Fruit fly (Drosophila melanogaster) whole organism, wandering third instar larva: Measurements from ENCODE around the gene CG34324.

Experiments used
- Abd-B ChIP-seq: fragments of >200 bp; optimal IDR thresholded peaks from 2 replicates; lab custom pipeline; 2017; ENCODE audit warnings: missing biosample characterization, missing genetic modification characterization
- CG32264 ChIP-seq: fragments of 200-800 bp; sonication (Bioruptor generic); optimal IDR thresholded peaks from 2 replicates; lab custom pipeline; 2016; ENCODE audit warnings: missing biosample characterization, missing genetic modification characterization
- CrebA ChIP-seq: fragments of 200-800 bp; sonication (Bioruptor generic); optimal IDR thresholded peaks from 2 replicates; lab custom pipeline; 2016; ENCODE audit warnings: missing biosample characterization, mild to moderate bottlenecking, missing genetic modification characterization, borderline replicate concordance
- Dfd ChIP-seq: fragments of >200 bp; optimal IDR thresholded peaks from 2 replicates; lab custom pipeline; 2017; ENCODE audit warnings: missing biosample characterization, missing genetic modification characterization
- Dif ChIP-seq: fragments of 200-275, 200-300 bp; sonication (Bioruptor generic); optimal IDR thresholded peaks from 2 replicates; lab custom pipeline; 2018; ENCODE audit warnings: missing biosample characterization, missing genetic modification characterization; ENCODE audit not compliant: partially characterized antibody
- GATAd ChIP-seq: sonication (Bioruptor generic); optimal IDR thresholded peaks from 2 replicates; lab custom pipeline; 2016; ENCODE audit warnings: missing biosample characterization, missing genetic modification characterization
- HLH106 ChIP-seq: fragments of 200-800 bp; optimal IDR thresholded peaks from 3 replicates; lab custom pipeline; 2019; ENCODE audit warnings: missing biosample characterization, mild to moderate bottlenecking, missing genetic modification characterization, moderate library complexity
- Hnf4 ChIP-seq: fragments of 200-800 bp; sonication (Bioruptor generic); optimal IDR thresholded peaks from 2 replicates; lab custom pipeline; 2016; ENCODE audit warnings: missing biosample characterization, mild to moderate bottlenecking, missing genetic modification characterization
- Hr78 ChIP-seq: fragments of >200 bp; optimal IDR thresholded peaks from 2 replicates; lab custom pipeline; 2017; ENCODE audit warnings: missing biosample characterization, missing genetic modification characterization
- Hr83 ChIP-seq: fragments of 200-300 bp; sonication (Bioruptor generic); optimal IDR thresholded peaks from 2 replicates; lab custom pipeline; 2016; ENCODE audit warnings: missing biosample characterization, mild to moderate bottlenecking, missing genetic modification characterization, moderate library complexity; ENCODE audit not compliant: poor library complexity, severe bottlenecking
- Jra ChIP-seq: sonication (Bioruptor generic); optimal IDR thresholded peaks from 2 replicates; lab custom pipeline; 2016; ENCODE audit warnings: missing biosample characterization, missing genetic modification characterization
- Mio ChIP-seq: sonication (Bioruptor generic); optimal IDR thresholded peaks from 2 replicates; lab custom pipeline; 2016; ENCODE audit warnings: missing biosample characterization, missing genetic modification characterization
- Myc ChIP-seq: fragments of >200 bp; optimal IDR thresholded peaks from 2 replicates; lab custom pipeline; 2017
- N ChIP-seq: fragments of >200 bp; optimal IDR thresholded peaks from 2 replicates; lab custom pipeline; 2018; ENCODE audit warnings: missing biosample characterization, missing external identifiers, missing genetic modification characterization
- Rel ChIP-seq, 2 experiments: fragments of 200-800 bp; sonication (Bioruptor generic) in 1 of 2; optimal IDR thresholded peaks; 2 replicates in 1 of 2; 3 replicates in 1 of 2; lab custom pipeline; 2016 to 2019; ENCODE audit warnings: mild to moderate bottlenecking in 2 of 2, missing biosample characterization in 2 of 2, missing genetic modification characterization in 2 of 2, moderate library complexity in 1 of 2
- Sp1 ChIP-seq: fragments of 200-800 bp; sonication (Bioruptor generic); optimal IDR thresholded peaks from 3 replicates; lab custom pipeline; 2019; ENCODE audit warnings: missing biosample characterization, mild to moderate bottlenecking, missing genetic modification characterization, moderate library complexity
- Vsx2 ChIP-seq: fragments of 200-300, 225-300 bp; sonication (Bioruptor generic); optimal IDR thresholded peaks from 2 replicates; lab custom pipeline; 2018; ENCODE audit warnings: missing biosample characterization, missing genetic modification characterization; ENCODE audit not compliant: partially characterized antibody
- br ChIP-seq: fragments of 200-800 bp; sonication (Bioruptor generic); optimal IDR thresholded peaks from 2 replicates; lab custom pipeline; 2016; ENCODE audit warnings: missing biosample characterization, missing genetic modification characterization
- brk ChIP-seq: fragments of 200-800 bp; sonication (Bioruptor generic); optimal IDR thresholded peaks from 2 replicates; lab custom pipeline; 2016; ENCODE audit warnings: missing biosample characterization, mild to moderate bottlenecking, missing genetic modification characterization
- dl ChIP-seq, 2 experiments: fragments of 175-275, 200-275 bp in 1 of 2; fragments of 200-275 bp in 1 of 2; sonication (Bioruptor generic); optimal IDR thresholded peaks; lab custom pipeline; 2018; ENCODE audit warnings: mild to moderate bottlenecking in 2 of 2, missing biosample characterization in 2 of 2, missing genetic modification characterization in 2 of 2, moderate library complexity in 2 of 2; ENCODE audit not compliant: partially characterized antibody in 2 of 2, insufficient read depth in 1 of 2
- dsf ChIP-seq: sonication (Bioruptor generic); optimal IDR thresholded peaks from 2 replicates; lab custom pipeline; 2016; ENCODE audit warnings: missing biosample characterization, missing genetic modification characterization, borderline replicate concordance
- ey ChIP-seq: fragments of 200-800 bp; sonication (Bioruptor generic); optimal IDR thresholded peaks from 2 replicates; lab custom pipeline; 2016; ENCODE audit warnings: missing biosample characterization, missing genetic modification characterization
- fru ChIP-seq: fragments of 200-800 bp; sonication (Bioruptor generic); optimal IDR thresholded peaks from 3 replicates; lab custom pipeline; 2016; ENCODE audit warnings: missing biosample characterization, mild to moderate bottlenecking, missing genetic modification characterization
- h ChIP-seq: fragments of 200-800 bp; sonication (Bioruptor generic); optimal IDR thresholded peaks from 3 replicates; lab custom pipeline; 2016; ENCODE audit warnings: missing biosample characterization, mild to moderate bottlenecking, missing genetic modification characterization
- jim ChIP-seq: fragments of 175-275, 200-325 bp; sonication (Bioruptor generic); optimal IDR thresholded peaks from 2 replicates; lab custom pipeline; 2016; ENCODE audit warnings: missing biosample characterization, mild to moderate bottlenecking, missing genetic modification characterization
- lola ChIP-seq: fragments of >200 bp; optimal IDR thresholded peaks from 2 replicates; lab custom pipeline; 2017; ENCODE audit warnings: missing biosample characterization, missing genetic modification characterization
- pan ChIP-seq: fragments of >200 bp; optimal IDR thresholded peaks from 2 replicates; lab custom pipeline; 2017
- psq ChIP-seq: fragments of 200-800 bp; sonication (Bioruptor generic); optimal IDR thresholded peaks from 3 replicates; lab custom pipeline; 2017; ENCODE audit warnings: missing biosample characterization, mild to moderate bottlenecking, missing genetic modification characterization, moderate library complexity
- rgr ChIP-seq: fragments of 200-800 bp; sonication (Bioruptor generic); optimal IDR thresholded peaks from 3 replicates; lab custom pipeline; 2016; ENCODE audit warnings: missing biosample characterization, mild to moderate bottlenecking, missing genetic modification characterization
- sage ChIP-seq: fragments of 200-800 bp; sonication (Bioruptor generic); optimal IDR thresholded peaks from 2 replicates; lab custom pipeline; 2016; ENCODE audit warnings: missing biosample characterization, mild to moderate bottlenecking, missing genetic modification characterization
- sv ChIP-seq: fragments of 200-800 bp; sonication (Bioruptor generic); optimal IDR thresholded peaks from 3 replicates; lab custom pipeline; 2016; ENCODE audit warnings: missing biosample characterization, missing genetic modification characterization
- tai ChIP-seq: sonication (Bioruptor generic); optimal IDR thresholded peaks from 2 replicates; lab custom pipeline; 2016; ENCODE audit warnings: missing biosample characterization, missing genetic modification characterization
- usp ChIP-seq: fragments of >200 bp; optimal IDR thresholded peaks from 2 replicates; lab custom pipeline; 2017; ENCODE audit warnings: missing biosample characterization, missing genetic modification characterization
- woc ChIP-seq: sonication (Bioruptor generic); optimal IDR thresholded peaks from 2 replicates; lab custom pipeline; 2016; ENCODE audit warnings: missing biosample characterization, mild to moderate bottlenecking, missing genetic modification characterization

The CG34324 gene

DNA sequence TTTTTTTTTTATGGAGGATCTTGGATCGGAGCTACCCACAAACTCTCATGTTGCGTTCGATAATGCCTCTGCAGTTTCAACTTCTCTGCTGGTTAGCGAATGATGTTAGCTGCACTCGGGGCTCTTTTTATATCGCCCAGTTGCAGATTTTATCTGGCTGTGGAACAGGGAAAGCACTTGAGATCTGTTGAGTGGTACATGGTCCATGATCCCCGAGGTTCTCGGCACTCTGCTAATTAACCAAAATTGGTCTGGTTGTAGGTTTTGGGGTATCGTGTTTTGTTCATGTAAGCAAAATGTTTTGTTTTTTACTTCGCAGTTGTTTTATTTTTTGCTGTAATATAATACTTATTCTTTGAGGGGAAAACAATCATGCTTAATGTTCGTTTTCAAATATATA, at the start of gene CG34324:
TSS of gene CG34324 (minus strand) at position 101 of the 400 bp plus-strand sequence.
- no peak for TF ChIP-seq Vsx2 (GFP tag; lab: Kevin White, UChicago)
- no peak for TF ChIP-seq psq (GFP tag; lab: Kevin White, UChicago)
- no peak for TF ChIP-seq woc (GFP tag; lab: Kevin White, UChicago)
- TF ChIP-seq tai: no peak
- no peak for TF ChIP-seq sage
- no peak for TF ChIP-seq h (GFP tag; lab: Kevin White, UChicago)
- TF ChIP-seq Hnf4 (GFP tag; lab: Kevin White, UChicago): no peak
- TF ChIP-seq GATAd: no peak

DNA sequence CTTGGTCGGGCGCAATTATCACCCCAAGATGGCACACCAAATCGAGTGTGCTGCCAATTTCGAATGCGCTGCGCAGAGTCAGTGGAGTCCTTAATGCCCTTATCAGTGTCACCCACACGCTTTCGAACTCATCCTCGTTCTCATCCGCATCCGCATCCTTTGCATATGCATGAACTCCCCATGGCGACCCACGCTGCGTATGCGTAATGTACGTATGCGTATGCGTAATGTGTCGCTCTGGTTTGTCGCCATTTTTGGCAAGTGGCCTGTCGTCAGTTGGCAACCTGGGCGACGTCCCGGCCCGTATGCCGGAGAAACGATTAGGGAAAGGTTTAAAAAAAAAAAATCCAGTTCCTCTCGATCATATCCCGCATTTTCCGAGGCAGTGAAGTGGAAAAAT, 21.5 kb upstream of the CG34324 start:
- TF ChIP-seq dl (GFP tag; optimal IDR thresholded peaks at IDR 0.05; lab: Kevin White, UChicago; ENCODE audit: insufficient read depth in 1 of 2, partially characterized antibody in 2 of 2) (no peak), psq (GFP tag; lab: Kevin White, UChicago) (no peak), GATAd (no peak), woc (GFP tag; lab: Kevin White, UChicago) (no peak), Mio (GFP tag; lab: Kevin White, UChicago) (no peak), Abd-B (GFP tag; lab: Kevin White, UChicago) (no peak), N (no peak), jim (GFP tag; lab: Kevin White, UChicago) (no peak), tai (no peak), pan (lab: Kevin White, UChicago) (no peak), Vsx2 (GFP tag; lab: Kevin White, UChicago) (no peak), usp (GFP tag; lab: Kevin White, UChicago) (no peak), CrebA (GFP tag; lab: Kevin White, UChicago) (no peak), Hnf4 (GFP tag; lab: Kevin White, UChicago) (no peak), fru (GFP tag; lab: Kevin White, UChicago) (no peak), Jra (GFP tag; lab: Kevin White, UChicago) (no peak), Hr78 (no peak)

DNA sequence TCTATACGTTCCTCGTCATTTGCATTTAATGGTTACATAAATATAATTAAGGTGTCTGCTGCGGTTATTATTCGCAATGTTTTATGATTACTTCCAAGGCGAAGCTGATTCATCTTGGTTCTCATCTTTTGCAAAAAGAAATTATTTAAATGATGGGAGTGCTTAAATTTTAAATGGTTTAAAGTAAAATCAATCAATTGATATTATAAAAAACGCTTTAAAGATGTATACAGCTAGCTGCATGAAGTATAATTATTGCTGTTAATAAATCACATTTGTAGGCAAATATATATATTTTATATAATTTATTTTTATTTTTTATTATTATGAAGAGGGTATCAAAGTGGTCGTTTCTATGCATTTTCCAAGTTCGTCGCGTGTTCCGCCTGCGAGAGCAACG, 6.7 kb downstream of the CG34324 start:
- TF ChIP-seq Dfd (GFP tag; lab: Kevin White, UChicago) (no peak), woc (GFP tag; lab: Kevin White, UChicago) (no peak), rgr (GFP tag; lab: Kevin White, UChicago) (no peak), CrebA (GFP tag; lab: Kevin White, UChicago) (no peak), lola (no peak), HLH106 (no peak), psq (GFP tag; lab: Kevin White, UChicago) (no peak), Hr78 (no peak), Sp1 (no peak), brk (GFP tag; lab: Kevin White, UChicago) (no peak), Jra (GFP tag; lab: Kevin White, UChicago) (no peak), dl (GFP tag; optimal IDR thresholded peaks at IDR 0.05; lab: Kevin White, UChicago; ENCODE audit: insufficient read depth in 1 of 2, partially characterized antibody in 2 of 2) (no peak), h (GFP tag; lab: Kevin White, UChicago) (no peak), CG32264 (no peak)

DNA sequence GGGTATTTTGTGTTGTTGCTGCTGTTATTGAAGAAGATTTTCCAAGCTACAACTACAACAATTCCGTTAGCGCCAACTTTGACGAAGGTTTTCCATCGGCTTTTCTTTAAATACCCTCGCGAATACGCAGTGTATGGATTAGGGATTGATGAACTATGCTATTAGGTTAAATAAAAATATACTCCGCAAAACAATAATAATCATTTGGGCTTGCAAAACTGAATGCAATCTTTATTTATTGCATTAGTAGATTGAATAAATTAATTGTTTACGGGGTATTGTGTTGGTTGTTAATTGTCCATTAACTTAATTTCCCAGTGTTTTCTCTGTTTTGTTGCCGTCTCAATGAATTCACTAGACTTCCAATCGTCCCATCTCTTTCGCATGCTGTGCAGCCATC, 10.0 kb downstream of the CG34324 start:
- TF ChIP-seq Rel (GFP tag; optimal IDR thresholded peaks at IDR 0.05; lab: Kevin White, UChicago) (no peak), Rel (tag; optimal IDR thresholded peaks at IDR 0.05; lab: Kevin White, UChicago) (no peak), lola (no peak), Myc (lab: Kevin White, UChicago) (no peak), pan (lab: Kevin White, UChicago) (no peak), sv (no peak), usp (GFP tag; lab: Kevin White, UChicago) (no peak), Dif (GFP tag; lab: Kevin White, UChicago) (no peak), Vsx2 (GFP tag; lab: Kevin White, UChicago) (no peak), rgr (GFP tag; lab: Kevin White, UChicago) (no peak), br (GFP tag; lab: Kevin White, UChicago) (no peak)
- TF ChIP-seq, all 38 proteins: peak for 0

DNA sequence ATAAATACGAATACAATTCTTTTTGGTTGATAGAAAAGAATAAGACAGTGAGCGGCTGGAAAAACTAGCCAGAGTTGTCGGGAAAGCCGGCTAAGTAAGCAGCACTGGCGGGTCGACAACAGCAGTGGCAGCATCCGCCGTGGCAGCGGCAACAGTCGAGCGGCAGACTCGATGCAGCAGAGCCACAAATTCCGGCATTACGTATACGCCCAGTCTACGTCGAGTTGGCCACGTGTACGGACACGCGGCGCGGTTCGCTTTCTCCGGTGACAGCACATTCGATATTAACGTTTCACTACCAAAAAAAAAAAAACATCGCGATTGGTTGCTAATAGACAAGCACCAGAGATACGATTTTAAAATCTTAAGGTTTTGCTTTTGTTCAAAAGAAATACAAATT, 11.8 kb downstream of the CG34324 start, which contains the start of gene Neto:
TSS of gene Neto (plus strand) at position 209 of the 400 bp plus-strand sequence.
- TF ChIP-seq ey (GFP tag; lab: Kevin White, UChicago) (no peak), dsf (GFP tag; lab: Kevin White, UChicago) (no peak), Mio (GFP tag; lab: Kevin White, UChicago) (no peak), Jra (GFP tag; lab: Kevin White, UChicago) (no peak), dl (GFP tag; optimal IDR thresholded peaks at IDR 0.05; lab: Kevin White, UChicago; ENCODE audit: insufficient read depth in 1 of 2, partially characterized antibody in 2 of 2) (no peak), rgr (GFP tag; lab: Kevin White, UChicago) (no peak), Abd-B (GFP tag; lab: Kevin White, UChicago) (no peak), sage (no peak), woc (GFP tag; lab: Kevin White, UChicago) (no peak), Hr83 (no peak), h (GFP tag; lab: Kevin White, UChicago) (no peak), jim (GFP tag; lab: Kevin White, UChicago) (no peak)
